Fruit fly (Drosophila melanogaster) whole organism, embryonic: ENCODE data around the gene moody.

ENCODE experiments used
- CG1024 ChIP-seq: fragments of 200-800 bp; sonication (Bioruptor generic); IDR thresholded peaks from 2 replicates; pipeline ENCODE4 v1.3.6; 2022; ENCODE audit warnings: missing biosample characterization, missing genetic modification characterization
- CG12391 ChIP-seq: fragments of 200-800 bp; sonication (Bioruptor generic); optimal IDR thresholded peaks from 3 replicates; lab custom pipeline; 2018; ENCODE audit warnings: missing biosample characterization, mild to moderate bottlenecking, missing genetic modification characterization, moderate library complexity
- CG13123 ChIP-seq: fragments of 200-800 bp; sonication (Bioruptor generic); optimal IDR thresholded peaks from 2 replicates; lab custom pipeline; 2016; ENCODE audit warnings: missing biosample characterization, missing genetic modification characterization
- CG13296 ChIP-seq: fragments of 200-800 bp; sonication (Bioruptor generic); optimal IDR thresholded peaks from 3 replicates; lab custom pipeline; 2018; ENCODE audit warnings: missing biosample characterization, mild to moderate bottlenecking, missing genetic modification characterization
- CG13424 ChIP-seq: fragments of 200-800 bp; sonication (Bioruptor generic); optimal IDR thresholded peaks from 2 replicates; lab custom pipeline; 2019; ENCODE audit warnings: missing biosample characterization, mild to moderate bottlenecking, missing genetic modification characterization, moderate library complexity
- CG13624 ChIP-seq: fragments of 200-800 bp; sonication (Bioruptor generic); optimal IDR thresholded peaks from 2 replicates; lab custom pipeline; 2016; ENCODE audit warnings: missing biosample characterization, missing genetic modification characterization
- CG15011 ChIP-seq: fragments of 200-800 bp; sonication (Bioruptor generic); optimal IDR thresholded peaks from 3 replicates; lab custom pipeline; 2018; ENCODE audit warnings: missing biosample characterization, mild to moderate bottlenecking, missing genetic modification characterization
- CG1529 ChIP-seq: fragments of 200-800 bp; sonication (Bioruptor generic); optimal IDR thresholded peaks from 3 replicates; lab custom pipeline; 2018; ENCODE audit warnings: missing biosample characterization, missing genetic modification characterization
- CG2129 ChIP-seq: fragments of 200-800 bp; sonication (Bioruptor generic); IDR thresholded peaks from 2 replicates; pipeline ENCODE4 v1.3.6; 2022; ENCODE audit warnings: missing biosample characterization, missing genetic modification characterization; ENCODE audit not compliant: partially characterized antibody
- CG2712 ChIP-seq: fragments of 200-800 bp; optimal IDR thresholded peaks from 3 replicates; lab custom pipeline; 2019; ENCODE audit warnings: missing biosample characterization, mild to moderate bottlenecking, missing genetic modification characterization, moderate library complexity
- CG31224 ChIP-seq: fragments of 200-800 bp; sonication (Bioruptor generic); IDR thresholded peaks from 2 replicates; pipeline ENCODE4 v1.3.6; 2022; ENCODE audit warnings: missing biosample characterization, missing genetic modification characterization
- CG33557 ChIP-seq: fragments of 200-800 bp; sonication (Bioruptor generic); optimal IDR thresholded peaks from 2 replicates; lab custom pipeline; 2019; ENCODE audit warnings: missing biosample characterization, mild to moderate bottlenecking, missing genetic modification characterization, moderate library complexity
- CG3726 ChIP-seq: fragments of 200-800 bp; sonication (Bioruptor generic); IDR thresholded peaks from 3 replicates; pipeline ENCODE4, ENCODE4 v1.3.6; 2022; ENCODE audit warnings: missing biosample characterization, missing genetic modification characterization
- CG8478 ChIP-seq: fragments of >200 bp; optimal IDR thresholded peaks from 2 replicates; lab custom pipeline; 2018
- CG9609 ChIP-seq: fragments of 200-800 bp; sonication (Bioruptor generic); optimal IDR thresholded peaks from 3 replicates; lab custom pipeline; 2016; ENCODE audit warnings: missing biosample characterization, missing genetic modification characterization
- CrebB ChIP-seq: fragments of 200-800 bp; sonication (Bioruptor generic); optimal IDR thresholded peaks from 3 replicates; lab custom pipeline; 2018; ENCODE audit warnings: missing biosample characterization, mild to moderate bottlenecking, missing genetic modification characterization
- D19A ChIP-seq: fragments of 200-800 bp; optimal IDR thresholded peaks from 3 replicates; lab custom pipeline; 2019; ENCODE audit warnings: missing biosample characterization, mild to moderate bottlenecking, missing genetic modification characterization, moderate library complexity
- H15 ChIP-seq: fragments of 200-800 bp; sonication (Bioruptor generic); IDR thresholded peaks from 3 replicates; pipeline ENCODE4 v1.3.6; 2022; ENCODE audit warnings: missing biosample characterization, missing genetic modification characterization
- Hmx ChIP-seq: fragments of 200-800 bp; sonication (Bioruptor generic); optimal IDR thresholded peaks from 2 replicates; lab custom pipeline; 2016; ENCODE audit warnings: missing biosample characterization, missing genetic modification characterization
- Meics ChIP-seq: fragments of 200-800 bp; sonication (Bioruptor generic); optimal IDR thresholded peaks from 2 replicates; lab custom pipeline; 2017; ENCODE audit warnings: missing biosample characterization, mild to moderate bottlenecking, missing genetic modification characterization
- Neu2 ChIP-seq: fragments of 200-800 bp; sonication (Bioruptor generic); optimal IDR thresholded peaks from 3 replicates; lab custom pipeline; 2016; ENCODE audit warnings: missing biosample characterization, missing genetic modification characterization, borderline replicate concordance
- Optix ChIP-seq: fragments of 200-800 bp; sonication (Bioruptor generic); IDR thresholded peaks from 3 replicates; pipeline ENCODE4 v1.3.6; 2022; ENCODE audit warnings: missing biosample characterization, missing genetic modification characterization
- PHDP ChIP-seq: fragments of 200-800 bp; sonication (Bioruptor generic); optimal IDR thresholded peaks from 3 replicates; lab custom pipeline; 2018; ENCODE audit warnings: missing biosample characterization, mild to moderate bottlenecking, missing genetic modification characterization, moderate library complexity
- Scr ChIP-seq: fragments of 200-800 bp; sonication (Bioruptor generic); IDR thresholded peaks from 2 replicates; pipeline ENCODE4 v1.3.6; 2022; ENCODE audit warnings: missing biosample characterization, missing genetic modification characterization; ENCODE audit not compliant: partially characterized antibody
- Side ChIP-seq: fragments of 200-800 bp; sonication (Bioruptor generic); optimal IDR thresholded peaks from 2 replicates; lab custom pipeline; 2016; ENCODE audit warnings: missing biosample characterization, missing genetic modification characterization
- Tbp ChIP-seq: fragments of >200 bp; optimal IDR thresholded peaks from 2 replicates; lab custom pipeline; 2018; ENCODE audit warnings: missing biosample characterization, missing genetic modification characterization
- Trl ChIP-seq, 3 experiments: fragments of >200 bp in 2 of 3; fragments of 200-800 bp in 1 of 3; sonication (Bioruptor generic) in 1 of 3; optimal IDR thresholded peaks; 2 replicates in 1 of 3; 3 replicates in 2 of 3; lab custom pipeline; 2016 to 2017; ENCODE audit warnings: missing biosample characterization in 1 of 3, missing genetic modification characterization in 1 of 3
- ash1 ChIP-seq: fragments of 200-800 bp; sonication (Bioruptor generic); optimal IDR thresholded peaks from 2 replicates; lab custom pipeline; 2018; ENCODE audit warnings: missing biosample characterization, mild to moderate bottlenecking, missing genetic modification characterization
- cato ChIP-seq: fragments of 200-800 bp; sonication (Bioruptor generic); optimal IDR thresholded peaks from 2 replicates; lab custom pipeline; 2016; ENCODE audit warnings: missing biosample characterization, missing genetic modification characterization, borderline replicate concordance
- chif ChIP-seq, 2 experiments: fragments of 200-800 bp; sonication (Bioruptor generic); optimal IDR thresholded peaks; 3 replicates each; lab custom pipeline; 2016; ENCODE audit warnings: missing biosample characterization in 2 of 2, missing genetic modification characterization in 2 of 2
- disco-r ChIP-seq: fragments of 200-800 bp; sonication (Bioruptor generic); optimal IDR thresholded peaks from 2 replicates; lab custom pipeline; 2016; ENCODE audit warnings: missing biosample characterization, missing genetic modification characterization
- fd96Cb ChIP-seq: fragments of 200-800 bp; sonication (Bioruptor generic); optimal IDR thresholded peaks from 2 replicates; lab custom pipeline; 2018; ENCODE audit warnings: missing biosample characterization, mild to moderate bottlenecking, missing genetic modification characterization, moderate library complexity
- gem ChIP-seq: fragments of 200-800 bp; sonication (Bioruptor generic); optimal IDR thresholded peaks from 2 replicates; lab custom pipeline; 2019; ENCODE audit warnings: missing biosample characterization, mild to moderate bottlenecking, missing genetic modification characterization, moderate library complexity
- gsb ChIP-seq: fragments of 200-800 bp; sonication (Bioruptor generic); IDR thresholded peaks from 2 replicates; pipeline ENCODE4 v1.3.6; 2022; ENCODE audit warnings: missing biosample characterization, missing genetic modification characterization
- insv ChIP-seq, 2 experiments: fragments of 200-800 bp; sonication (Bioruptor generic); optimal IDR thresholded peaks; 3 replicates each; lab custom pipeline; 2016 to 2018; ENCODE audit warnings: missing biosample characterization in 2 of 2, missing genetic modification characterization in 2 of 2
- kay ChIP-seq: fragments of 200-800 bp; sonication (Bioruptor generic); optimal IDR thresholded peaks from 2 replicates; lab custom pipeline; 2016; ENCODE audit warnings: missing biosample characterization, missing genetic modification characterization
- ken ChIP-seq: fragments of 200-800 bp; sonication (Bioruptor generic); IDR thresholded peaks from 3 replicates; pipeline ENCODE4 v1.3.6; 2022; ENCODE audit warnings: missing biosample characterization, missing genetic modification characterization
- klu ChIP-seq: fragments of 200-800 bp; sonication (Bioruptor generic); IDR thresholded peaks from 2 replicates; pipeline ENCODE4 v1.3.6; 2022; ENCODE audit warnings: missing biosample characterization, missing genetic modification characterization
- pita ChIP-seq: fragments of 200-800 bp; sonication (Bioruptor generic); optimal IDR thresholded peaks from 2 replicates; lab custom pipeline; 2017; ENCODE audit warnings: missing biosample characterization, mild to moderate bottlenecking, missing genetic modification characterization
- ro ChIP-seq: fragments of 200-800 bp; sonication (Bioruptor generic); IDR thresholded peaks from 2 replicates; pipeline ENCODE4 v1.3.6; 2022; ENCODE audit warnings: missing biosample characterization, missing genetic modification characterization
- sens-2 ChIP-seq: fragments of 200-800 bp; sonication (Bioruptor generic); IDR thresholded peaks from 2 replicates; pipeline ENCODE4 v1.3.6; 2022; ENCODE audit warnings: missing biosample characterization, missing genetic modification characterization
- slbo ChIP-seq: fragments of 200-800 bp; sonication (Bioruptor generic); IDR thresholded peaks from 2 replicates; pipeline ENCODE4 v1.3.6; 2022; ENCODE audit warnings: missing biosample characterization, missing genetic modification characterization
- sob ChIP-seq: fragments of 200-800 bp; sonication (Bioruptor generic); IDR thresholded peaks from 2 replicates; pipeline ENCODE4 v1.3.6; 2022; ENCODE audit warnings: missing biosample characterization, missing genetic modification characterization
- sug ChIP-seq: fragments of 200-800 bp; optimal IDR thresholded peaks from 2 replicates; lab custom pipeline; 2019; ENCODE audit warnings: missing biosample characterization, mild to moderate bottlenecking, missing genetic modification characterization, moderate library complexity
- tna ChIP-seq: fragments of 200-800 bp; sonication (Bioruptor generic); IDR thresholded peaks from 2 replicates; pipeline ENCODE4 v1.3.6; 2022; ENCODE audit warnings: missing biosample characterization, missing genetic modification characterization; ENCODE audit not compliant: partially characterized antibody
- ttk ChIP-seq: fragments of 200-800 bp; sonication (Bioruptor generic); IDR thresholded peaks from 2 replicates; pipeline ENCODE4 v2.1.2; 2022; ENCODE audit warnings: missing biosample characterization, missing genetic modification characterization
- tx ChIP-seq: fragments of 200-800 bp; sonication (Bioruptor generic); optimal IDR thresholded peaks from 2 replicates; lab custom pipeline; 2016; ENCODE audit warnings: missing biosample characterization, missing genetic modification characterization
- z ChIP-seq: fragments of 200-800 bp; sonication (Bioruptor generic); IDR thresholded peaks from 3 replicates; pipeline ENCODE4 v1.3.6; 2022; ENCODE audit warnings: missing biosample characterization, missing genetic modification characterization
- zfh2 ChIP-seq: fragments of 200-800 bp; sonication (Bioruptor generic); optimal IDR thresholded peaks from 2 replicates; lab custom pipeline; 2016; ENCODE audit warnings: missing biosample characterization, missing genetic modification characterization

moody gene

DNA sequence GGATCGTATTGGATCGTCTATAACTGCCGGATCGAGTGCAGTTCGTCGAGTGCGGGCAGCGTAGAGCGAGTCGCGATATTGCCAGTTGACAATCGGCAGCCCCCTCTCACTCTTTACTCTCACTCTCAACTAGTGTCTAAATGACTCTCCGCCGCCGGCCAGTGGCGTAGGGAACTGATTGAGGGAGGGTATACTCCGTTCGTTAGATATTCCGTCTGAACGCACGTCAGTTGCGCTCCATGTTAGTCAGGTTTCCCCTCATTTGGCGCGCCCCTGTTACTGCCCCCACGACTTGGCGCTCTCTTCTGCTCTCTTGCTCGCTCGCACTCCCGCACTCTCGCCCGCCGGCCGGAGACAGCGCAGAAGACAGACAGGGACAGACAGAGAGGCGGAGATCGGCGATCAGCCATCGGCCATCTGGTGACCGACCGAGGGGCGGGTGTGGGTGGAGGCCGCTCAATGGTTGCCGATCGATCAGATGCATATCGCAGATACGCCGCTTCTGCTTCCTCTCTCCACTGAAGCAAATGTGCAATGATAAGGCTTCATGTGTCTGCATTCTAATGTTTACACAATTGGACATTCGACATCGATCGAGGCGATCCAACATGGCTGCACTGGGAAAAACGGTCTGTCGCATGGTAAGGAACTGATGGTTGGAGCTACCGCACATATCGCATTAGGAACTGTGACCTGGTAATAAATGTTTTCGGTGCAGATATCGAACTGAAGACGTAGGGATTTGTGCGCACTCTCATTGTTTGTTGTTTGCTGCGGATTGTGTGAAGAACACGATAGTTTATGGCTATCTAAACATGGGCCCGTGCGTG, at the start of gene moody (continued):
- TF ChIP-seq sens-2 (GFP tag; lab: Robert Waterston, UW) (peak; percentile 97), ro (GFP tag; lab: Robert Waterston, UW) (peak; percentile 95), H15 (peak; percentile 98), z (peak; percentile 86), zfh2 (GFP tag; lab: Kevin White, UChicago) (peak; percentile 98), CG8478 (lab: Kevin White, UChicago) (peak; percentile 50), CG31224 (GFP tag; lab: Robert Waterston, UW) (peak; percentile 96), Neu2 (GFP tag; lab: Kevin White, UChicago) (peak; percentile 70), CG13123 (GFP tag; lab: Kevin White, UChicago) (peak; percentile 94), CG2712 (tag; lab: Kevin White, UChicago) (peak; percentile 95), Hmx (GFP tag; lab: Kevin White, UChicago) (peak; percentile 87), klu (GFP tag; lab: Robert Waterston, UW) (peak; percentile 96), gem (tag; lab: Kevin White, UChicago) (peak; percentile 95), Scr (GFP tag; lab: Robert Waterston, UW) (0 out of 2 replicates have a peak, but pooled peaks have one; percentile 26), Tbp (GFP tag; lab: Kevin White, UChicago) (no peak), fd96Cb (tag; lab: Kevin White, UChicago) (peak; percentile 91), Trl (optimal IDR thresholded peaks at IDR 0.05; lab: Kevin White, UChicago) (peak; percentile 82), Trl (GFP tag; optimal IDR thresholded peaks at IDR 0.05; lab: Kevin White, UChicago) (peak; percentile 96), Side (GFP tag; lab: Kevin White, UChicago) (peak; percentile 98), cato (GFP tag; lab: Kevin White, UChicago) (peak; percentile 92), pita (GFP tag; lab: Kevin White, UChicago) (no peak), chif (GFP tag; optimal IDR thresholded peaks at IDR 0.05; lab: Kevin White, UChicago) (peak; percentile 96 to 97), CG2129 (GFP tag; lab: Robert Waterston, UW) (no peak), Optix (GFP tag; lab: Robert Waterston, UW) (peak; percentile 97), CG15011 (GFP tag; lab: Kevin White, UChicago) (peak; percentile 90), Meics (peak; percentile 98), gsb (GFP tag; lab: Robert Waterston, UW) (peak; percentile 98), CG1529 (GFP tag; lab: Kevin White, UChicago) (peak; percentile 93), CG1024 (GFP tag; lab: Robert Waterston, UW) (peak; percentile 97), ttk (peak; percentile 97), CG13296 (GFP tag; lab: Kevin White, UChicago) (peak; percentile 98), D19A (tag; lab: Kevin White, UChicago) (peak; percentile 91), disco-r (peak; percentile 93), CG3726 (GFP tag; lab: Robert Waterston, UW) (peak; percentile 97), ken (peak; percentile 99), sug (tag; lab: Kevin White, UChicago) (peak; percentile 97), ash1 (GFP tag; lab: Kevin White, UChicago) (peak; percentile 97), CG13424 (tag; lab: Kevin White, UChicago) (peak; percentile 97), tx (GFP tag; lab: Kevin White, UChicago) (peak; percentile 98), CG12391 (peak; percentile 95), sob (peak; percentile 99), PHDP (tag; lab: Kevin White, UChicago) (peak; percentile 97), CG9609 (GFP tag; lab: Kevin White, UChicago) (peak; percentile 97), CG13624 (peak; percentile 98), slbo (GFP tag; lab: Robert Waterston, UW) (peak; percentile 100), insv (GFP tag; optimal IDR thresholded peaks at IDR 0.05; lab: Kevin White, UChicago) (peak in 1 of 2 experiments; percentile 82), kay (GFP tag; lab: Kevin White, UChicago) (peak; percentile 94), tna (no peak), CrebB (tag; lab: Kevin White, UChicago) (peak; percentile 97), CG33557 (peak; percentile 86)
